Fruit fly (Drosophila melanogaster) whole organism: ENCODE results near the gene CG10226.
A peak's percentile ranks its signal among the peaks of the same experiment; 100 is the strongest.

Experiments used
- CG8478 ChIP-seq: fragments of >200 bp; optimal IDR thresholded peaks from 2 replicates; lab custom pipeline; 2018; ENCODE audit warnings: inconsistent platforms
- Dll ChIP-seq: fragments of >200 bp; optimal IDR thresholded peaks from 2 replicates; lab custom pipeline; 2017
- EcR ChIP-seq, 2 experiments: fragments of >200 bp; optimal IDR thresholded peaks; 2 replicates each; lab custom pipeline; 2017; ENCODE audit warnings: missing biosample characterization in 2 of 2, missing genetic modification characterization in 2 of 2, missing genetic modification reagents in 2 of 2
- pan ChIP-seq: fragments of >200 bp; optimal IDR thresholded peaks from 2 replicates; lab custom pipeline; 2017
- psq ChIP-seq: fragments of >200 bp; optimal IDR thresholded peaks from 2 replicates; lab custom pipeline; 2017
- usp ChIP-seq: fragments of >200 bp; optimal IDR thresholded peaks from 2 replicates; lab custom pipeline; 2017; ENCODE audit warnings: missing biosample characterization, missing genetic modification characterization, mixed read lengths

Gene CG10226

dm6 chr3L:6239968-6240367 is at the start of gene CG10226:
Gene CG10226, minus strand, starts transcription at chr3L:6240068.
- TF ChIP-seq EcR (GFP tag; optimal IDR thresholded peaks at IDR 0.05; lab: Kevin White, UChicago) (no peak), pan (lab: Kevin White, UChicago) (no peak), usp (no peak), psq (lab: Kevin White, UChicago) (no peak), Dll (lab: Kevin White, UChicago) (no peak), CG8478 (no peak)

- TF ChIP-seq EcR (GFP tag; optimal IDR thresholded peaks at IDR 0.05; lab: Kevin White, UChicago) (no peak), Dll (lab: Kevin White, UChicago) (no peak), psq (lab: Kevin White, UChicago) (no peak), CG8478 (no peak), usp (no peak), pan (lab: Kevin White, UChicago) (no peak)
Observed at dm6 chr3L:6285412-6285811, 45.5 kb upstream of the CG10226 start.

dm6 chr3L:6275487-6275886 is 35.6 kb upstream of the CG10226 start, which contains the start of gene CG43168:
Gene CG43168, plus strand, starts transcription at chr3L:6275787.
- TF ChIP-seq psq (lab: Kevin White, UChicago) (no peak), CG8478 (no peak), pan (lab: Kevin White, UChicago) (no peak), EcR (GFP tag; optimal IDR thresholded peaks at IDR 0.05; lab: Kevin White, UChicago) (no peak), usp (no peak), Dll (lab: Kevin White, UChicago) (no peak)

- TF ChIP-seq CG8478 (no peak), usp (no peak), psq (lab: Kevin White, UChicago) (no peak), Dll (lab: Kevin White, UChicago) (no peak), EcR (GFP tag; optimal IDR thresholded peaks at IDR 0.05; lab: Kevin White, UChicago) (no peak)
Observed at dm6 chr3L:6274929-6275328, 35.1 kb upstream of the CG10226 start.

- no peak for TF ChIP-seq Dll (lab: Kevin White, UChicago)
- TF ChIP-seq EcR (GFP tag; optimal IDR thresholded peaks at IDR 0.05; lab: Kevin White, UChicago), result no peak
- TF ChIP-seq CG8478, result no peak
- TF ChIP-seq psq (lab: Kevin White, UChicago), result no peak
- TF ChIP-seq usp, result no peak
- TF ChIP-seq pan (lab: Kevin White, UChicago), result no peak
Observed at dm6 chr3L:6270283-6270682, 30.4 kb upstream of the CG10226 start.

dm6 chr3L:6269003-6269402 is 29.1 kb upstream of the CG10226 start:
- TF ChIP-seq usp, result no peak
- no peak for TF ChIP-seq EcR (GFP tag; optimal IDR thresholded peaks at IDR 0.05; lab: Kevin White, UChicago)
- TF ChIP-seq Dll (lab: Kevin White, UChicago), result no peak
- TF ChIP-seq psq (lab: Kevin White, UChicago), result no peak
- TF ChIP-seq CG8478, result no peak
- TF ChIP-seq pan (lab: Kevin White, UChicago), result no peak

- TF ChIP-seq EcR (GFP tag; optimal IDR thresholded peaks at IDR 0.05; lab: Kevin White, UChicago), result no peak
Observed at dm6 chr3L:6268076-6268475, 28.2 kb upstream of the CG10226 start.

dm6 chr3L:6267509-6267908 is 27.6 kb upstream of the CG10226 start:
- TF ChIP-seq CG8478 (no peak), EcR (GFP tag; optimal IDR thresholded peaks at IDR 0.05; lab: Kevin White, UChicago) (no peak), psq (lab: Kevin White, UChicago) (no peak), pan (lab: Kevin White, UChicago) (no peak), usp (no peak), Dll (lab: Kevin White, UChicago) (no peak)

- TF ChIP-seq Dll (lab: Kevin White, UChicago) (no peak), CG8478 (no peak), psq (lab: Kevin White, UChicago) (no peak), pan (lab: Kevin White, UChicago) (no peak), EcR (GFP tag; optimal IDR thresholded peaks at IDR 0.05; lab: Kevin White, UChicago) (no peak)
Observed at dm6 chr3L:6266321-6266720, 26.5 kb upstream of the CG10226 start.

dm6 chr3L:6263896-6264841 is 24.3 kb upstream of the CG10226 start:
- TF ChIP-seq CG8478 (no peak), EcR (GFP tag; optimal IDR thresholded peaks at IDR 0.05; lab: Kevin White, UChicago) (peak; percentile 76 to 84), psq (lab: Kevin White, UChicago) (no peak)

- no peak for TF ChIP-seq EcR (GFP tag; optimal IDR thresholded peaks at IDR 0.05; lab: Kevin White, UChicago)
- TF ChIP-seq usp, result no peak
- TF ChIP-seq pan (lab: Kevin White, UChicago), result no peak
Observed at dm6 chr3L:6263470-6263869, 23.6 kb upstream of the CG10226 start.

- no peak for TF ChIP-seq EcR (GFP tag; optimal IDR thresholded peaks at IDR 0.05; lab: Kevin White, UChicago)
- TF ChIP-seq Dll (lab: Kevin White, UChicago), result peak; percentile 61
- no peak for TF ChIP-seq psq (lab: Kevin White, UChicago)
- no peak for TF ChIP-seq pan (lab: Kevin White, UChicago)
- no peak for TF ChIP-seq CG8478
Observed at dm6 chr3L:6262644-6263404, 23.0 kb upstream of the CG10226 start, which contains the start of gene Ldh. Gene Ldh, minus strand, starts transcription at chr3L:6262694.
